Worm (Caenorhabditis elegans) whole organism, L4 larva: ENCODE results near the gene ZK616.8.

ENCODE experiments used
- F26F4.8 ChIP-seq: fragments of 200-800 bp; sonication (Bioruptor generic); conservative IDR thresholded peaks from 2 replicates; pipeline ENCODE4 v1.3.6; 2022; ENCODE audit warnings: missing genetic modification characterization, missing compliant biosample characterization
- F37D6.2 ChIP-seq: sonication (generic microtip); optimal IDR thresholded peaks from 2 replicates; lab custom pipeline; 2016; ENCODE audit warnings: mild to moderate bottlenecking, missing genetic modification characterization, missing compliant biosample characterization
- F49E8.2 ChIP-seq: sonication (generic microtip); optimal IDR thresholded peaks from 2 replicates; lab custom pipeline; 2016; ENCODE audit warnings: missing compliant biosample characterization, mild to moderate bottlenecking, missing genetic modification characterization, borderline replicate concordance
- T20F7.1 ChIP-seq: fragments of 200-800 bp; sonication (Bioruptor generic); optimal IDR thresholded peaks from 2 replicates; lab custom pipeline; 2018; ENCODE audit warnings: mild to moderate bottlenecking, missing genetic modification characterization, missing compliant biosample characterization
- Y5F2A.4 ChIP-seq: fragments of 200-800 bp; sonication (Bioruptor generic); optimal IDR thresholded peaks from 2 replicates; lab custom pipeline; 2018; ENCODE audit warnings: mild to moderate bottlenecking, missing genetic modification characterization, missing compliant biosample characterization
- Y75B8A.6 ChIP-seq: fragments of 200-800 bp; sonication (Bioruptor generic); IDR thresholded peaks from 2 replicates; pipeline ENCODE4 v1.3.6; 2022; ENCODE audit warnings: missing genetic modification reagents, missing genetic modification characterization, missing compliant biosample characterization
- ZK546.5 ChIP-seq, 2 experiments: sonication (generic microtip); optimal IDR thresholded peaks; 2 replicates each; lab custom pipeline; 2017; ENCODE audit warnings: missing biosample characterization in 2 of 2, missing genetic modification characterization in 2 of 2
- aha-1 ChIP-seq: fragments of 150-350 bp; peaks from one replicate; lab custom pipeline; 2014; ENCODE audit warnings: missing biosample characterization, missing genetic modification characterization
- ama-1 ChIP-seq: fragments of 150-350 bp; optimal IDR thresholded peaks from 2 replicates; lab custom pipeline; 2014; ENCODE audit warnings: inconsistent platforms, mixed read lengths
- ceh-20 ChIP-seq: fragments of 200-800 bp; sonication (Bioruptor generic); IDR thresholded peaks from 2 replicates; pipeline ENCODE4 v1.3.6; 2022; ENCODE audit warnings: missing genetic modification reagents, missing genetic modification characterization, missing compliant biosample characterization
- ceh-28 ChIP-seq: fragments of 150-350 bp; optimal IDR thresholded peaks from 2 replicates; lab custom pipeline; 2014; ENCODE audit warnings: missing biosample characterization, missing genetic modification reagents, missing genetic modification characterization
- ceh-32 ChIP-seq: sonication (generic microtip); optimal IDR thresholded peaks from 2 replicates; lab custom pipeline; 2016; ENCODE audit warnings: mild to moderate bottlenecking, missing genetic modification characterization, missing compliant biosample characterization; ENCODE audit not compliant: poor library complexity
- ceh-44 ChIP-seq: fragments of 200-800 bp; sonication (Bioruptor generic); IDR thresholded peaks from 2 replicates; pipeline ENCODE4 v1.3.6; 2022; ENCODE audit warnings: missing genetic modification reagents, missing genetic modification characterization, missing compliant biosample characterization
- ceh-62 ChIP-seq: sonication (generic microtip); optimal IDR thresholded peaks from 2 replicates; lab custom pipeline; 2017; ENCODE audit warnings: missing biosample characterization, missing genetic modification characterization
- cey-2 ChIP-seq: sonication (generic microtip); optimal IDR thresholded peaks from 3 replicates; lab custom pipeline; 2017; ENCODE audit warnings: missing genetic modification characterization, mild to moderate bottlenecking, missing compliant biosample characterization, antibody characterized with exemption, borderline replicate concordance; ENCODE audit not compliant: insufficient read depth
- ctbp-1 ChIP-seq: fragments of 200-800 bp; sonication (Bioruptor generic); IDR thresholded peaks from 2 replicates; pipeline ENCODE4 v1.3.6; 2022; ENCODE audit warnings: missing genetic modification reagents, missing genetic modification characterization, missing compliant biosample characterization
- daf-16 ChIP-seq, 3 experiments: sonication (generic microtip); optimal IDR thresholded peaks; 2 replicates each; lab custom pipeline; 2016 to 2017; ENCODE audit warnings: missing genetic modification characterization in 3 of 3, missing genetic modification reagents in 3 of 3, mild to moderate bottlenecking in 2 of 3, missing compliant biosample characterization in 2 of 3, missing biosample characterization in 1 of 3, moderate library complexity in 1 of 3
- daf-8 ChIP-seq: fragments of 200-800 bp; sonication (Bioruptor generic); IDR thresholded peaks from 2 replicates; pipeline ENCODE4 v1.3.6; 2022; ENCODE audit warnings: missing genetic modification characterization, missing compliant biosample characterization
- dmd-8 ChIP-seq: fragments of 200-800 bp; sonication (Bioruptor generic); IDR thresholded peaks from 2 replicates; pipeline ENCODE4 v1.3.6; 2022; ENCODE audit warnings: missing genetic modification characterization, missing compliant biosample characterization
- dmd-9 ChIP-seq: fragments of 200-800 bp; sonication (Bioruptor generic); IDR thresholded peaks from 2 replicates; pipeline ENCODE4 v1.3.6; 2022; ENCODE audit warnings: missing genetic modification reagents, missing genetic modification characterization, missing compliant biosample characterization
- egl-27 ChIP-seq: sonication (generic microtip); optimal IDR thresholded peaks from 3 replicates; lab custom pipeline; 2017; ENCODE audit warnings: missing biosample characterization, missing genetic modification reagents, missing genetic modification characterization
- egl-43 ChIP-seq: fragments of 200-800 bp; sonication (Bioruptor generic); IDR thresholded peaks from 2 replicates; pipeline ENCODE4 v1.3.6; 2022; ENCODE audit warnings: missing genetic modification reagents, missing genetic modification characterization, missing compliant biosample characterization
- fos-1 ChIP-seq: fragments of 150-350 bp; optimal IDR thresholded peaks from 2 replicates; lab custom pipeline; 2014; ENCODE audit warnings: missing biosample characterization, missing genetic modification characterization
- gei-8 ChIP-seq: fragments of 200-800 bp; sonication (Bioruptor generic); optimal IDR thresholded peaks from 2 replicates; lab custom pipeline; 2018; ENCODE audit warnings: mild to moderate bottlenecking, missing genetic modification characterization, missing compliant biosample characterization
- hlh-11 ChIP-seq: fragments of 200-800 bp; sonication (Bioruptor generic); optimal IDR thresholded peaks from 2 replicates; lab custom pipeline; 2018; ENCODE audit warnings: mild to moderate bottlenecking, missing genetic modification characterization, missing compliant biosample characterization
- lin-13 ChIP-seq: fragments of 150-350 bp; optimal IDR thresholded peaks from 2 replicates; lab custom pipeline; 2014; ENCODE audit warnings: missing biosample characterization, missing genetic modification reagents, missing genetic modification characterization
- madf-5 ChIP-seq, 2 experiments: fragments of 200-800 bp; sonication (Bioruptor generic); IDR thresholded peaks; 2 replicates each; pipeline ENCODE4 v1.3.6; 2022; ENCODE audit warnings: missing compliant biosample characterization in 2 of 2, missing genetic modification characterization in 2 of 2
- mdl-1 ChIP-seq, 2 experiments: fragments of 150-350 bp in 1 of 2; sonication (generic microtip) in 1 of 2; optimal IDR thresholded peaks; 2 replicates each; lab custom pipeline; 2014 to 2017; ENCODE audit warnings: missing biosample characterization in 2 of 2, missing genetic modification characterization in 2 of 2
- mdt-29 ChIP-seq: fragments of 200-800 bp; sonication (Bioruptor generic); IDR thresholded peaks from 2 replicates; pipeline ENCODE4 v1.3.6; 2022; ENCODE audit warnings: missing genetic modification reagents, missing genetic modification characterization, missing compliant biosample characterization
- mes-2 ChIP-seq: sonication (generic microtip); optimal IDR thresholded peaks from 2 replicates; lab custom pipeline; 2016; ENCODE audit warnings: missing genotype, mild to moderate bottlenecking, missing genetic modification characterization, missing compliant biosample characterization; ENCODE audit not compliant: poor library complexity, severe bottlenecking
- mxl-2 ChIP-seq: fragments of 200-800 bp; sonication (Bioruptor generic); conservative IDR thresholded peaks from 2 replicates; pipeline ENCODE4 v1.3.6; 2022; ENCODE audit warnings: missing genetic modification reagents, missing genetic modification characterization, missing compliant biosample characterization
- mxl-3 ChIP-seq: fragments of 200-800 bp; sonication (Bioruptor generic); optimal IDR thresholded peaks from 2 replicates; lab custom pipeline; 2018; ENCODE audit warnings: mild to moderate bottlenecking, missing genetic modification characterization, missing compliant biosample characterization
- nhr-10 ChIP-seq: fragments of 150-350 bp; optimal IDR thresholded peaks from 2 replicates; lab custom pipeline; 2014; ENCODE audit warnings: missing biosample characterization, missing genetic modification characterization
- nhr-11 ChIP-seq: fragments of 150-350 bp; optimal IDR thresholded peaks from 2 replicates; lab custom pipeline; 2014; ENCODE audit warnings: missing biosample characterization, missing genetic modification characterization
- nhr-111 ChIP-seq: fragments of 200-800 bp; sonication (Bioruptor generic); optimal IDR thresholded peaks from 2 replicates; lab custom pipeline; 2018; ENCODE audit warnings: mild to moderate bottlenecking, missing genetic modification characterization, missing compliant biosample characterization
- nhr-237 ChIP-seq: sonication (generic microtip); optimal IDR thresholded peaks from 2 replicates; lab custom pipeline; 2017; ENCODE audit warnings: missing biosample characterization, missing genetic modification characterization
- nhr-41 ChIP-seq: fragments of 200-800 bp; sonication (Bioruptor generic); IDR thresholded peaks from 2 replicates; pipeline ENCODE4 v1.3.6; 2022; ENCODE audit warnings: missing genetic modification reagents, missing genetic modification characterization, missing compliant biosample characterization
- nhr-6 ChIP-seq: fragments of 150-350 bp; optimal IDR thresholded peaks from 2 replicates; lab custom pipeline; 2014; ENCODE audit warnings: missing biosample characterization, missing genetic modification characterization
- nhr-76 ChIP-seq: fragments of 150-350 bp; optimal IDR thresholded peaks from 2 replicates; lab custom pipeline; 2014; ENCODE audit warnings: missing biosample characterization, missing genetic modification characterization
- nhr-77 ChIP-seq: fragments of 150-350 bp; optimal IDR thresholded peaks from 2 replicates; lab custom pipeline; 2014; ENCODE audit warnings: missing biosample characterization, missing genetic modification characterization
- rbr-2 ChIP-seq: sonication (generic microtip); optimal IDR thresholded peaks from 2 replicates; lab custom pipeline; 2016; ENCODE audit warnings: missing genotype, missing genetic modification characterization, missing compliant biosample characterization
- snpc-1.2 ChIP-seq: fragments of 200-800 bp; sonication (Bioruptor generic); IDR thresholded peaks from 2 replicates; pipeline ENCODE4 v1.3.6; 2022; ENCODE audit warnings: missing genetic modification reagents, missing genetic modification characterization, missing compliant biosample characterization
- spr-1 ChIP-seq: sonication (generic microtip); optimal IDR thresholded peaks from 2 replicates; lab custom pipeline; 2016; ENCODE audit warnings: mild to moderate bottlenecking, missing genetic modification characterization, missing compliant biosample characterization
- spr-3 ChIP-seq: fragments of 200-800 bp; sonication (Bioruptor generic); optimal IDR thresholded peaks from 2 replicates; lab custom pipeline; 2018; ENCODE audit warnings: mild to moderate bottlenecking, missing genetic modification characterization, missing compliant biosample characterization
- tag-97 ChIP-seq: fragments of 200-800 bp; sonication (Bioruptor generic); IDR thresholded peaks from 2 replicates; pipeline ENCODE4 v1.3.6; 2022; ENCODE audit warnings: missing genetic modification characterization, missing compliant biosample characterization
- tra-1 ChIP-seq: fragments of 200-800 bp; sonication (Bioruptor generic); IDR thresholded peaks from 2 replicates; pipeline ENCODE4 v1.3.6; 2022; ENCODE audit warnings: missing genetic modification reagents, missing genetic modification characterization, missing compliant biosample characterization
- unc-130 ChIP-seq: sonication (generic microtip); optimal IDR thresholded peaks from 2 replicates; lab custom pipeline; 2016; ENCODE audit warnings: missing genetic modification reagents, missing genetic modification characterization, missing compliant biosample characterization
- zfp-2 ChIP-seq: sonication (generic microtip); optimal IDR thresholded peaks from 2 replicates; lab custom pipeline; 2016; ENCODE audit warnings: mild to moderate bottlenecking, missing genetic modification characterization, missing compliant biosample characterization
- zfp-3 ChIP-seq: fragments of 200-800 bp; sonication (Bioruptor generic); conservative IDR thresholded peaks from 2 replicates; pipeline ENCODE4 v1.3.6; 2022; ENCODE audit warnings: missing genetic modification reagents, missing genetic modification characterization, missing compliant biosample characterization
- ztf-11 ChIP-seq: fragments of 150-350 bp; optimal IDR thresholded peaks from 2 replicates; lab custom pipeline; 2014; ENCODE audit warnings: missing biosample characterization, missing genetic modification characterization
- ztf-7 ChIP-seq: fragments of 150-350 bp; optimal IDR thresholded peaks from 2 replicates; lab custom pipeline; 2014; ENCODE audit warnings: missing biosample characterization, missing genetic modification characterization

ZK616.8 gene

ce11 chrIV:5388477-5389065 lies 23.4 kb downstream of the ZK616.8 start, which contains the start of gene elo-6 (continued):
- TF ChIP-seq daf-8 (GFP tag; lab: Robert Waterston, UW) = no peak
- no peak for TF ChIP-seq fos-1 (tag; lab: Kevin White, UChicago)
- TF ChIP-seq egl-27 (tag; lab: Kevin White, UChicago) = no peak
- no peak for TF ChIP-seq F37D6.2 (tag; lab: Kevin White, UChicago)
- no peak for TF ChIP-seq F26F4.8
- TF ChIP-seq Y5F2A.4 = no peak
- peak; percentile 15 for TF ChIP-seq mes-2 (tag; lab: Kevin White, UChicago)
- TF ChIP-seq ceh-62 = no peak
- no peak for TF ChIP-seq ceh-44 (GFP tag; lab: Robert Waterston, UW)
- TF ChIP-seq gei-8 (GFP tag; lab: Kevin White, UChicago) = no peak
- no peak for TF ChIP-seq dmd-9 (GFP tag; lab: Robert Waterston, UW)
- no peak for TF ChIP-seq zfp-2 (tag; lab: Kevin White, UChicago)
- no peak for TF ChIP-seq spr-1 (tag; lab: Kevin White, UChicago)
- no peak for TF ChIP-seq tag-97 (GFP tag; lab: Robert Waterston, UW)
- no peak for TF ChIP-seq nhr-11 (tag; lab: Kevin White, UChicago)
- no peak for TF ChIP-seq F49E8.2 (tag; lab: Kevin White, UChicago)
- TF ChIP-seq daf-16 (GFP tag; optimal IDR thresholded peaks at IDR 0.05; lab: Kevin White, UChicago) = peak in 1 of 2 experiments; percentile 59
- TF ChIP-seq daf-16 (tag; optimal IDR thresholded peaks at IDR 0.05; lab: Kevin White, UChicago) = peak; percentile 88
- no peak for TF ChIP-seq nhr-111
- TF ChIP-seq mdt-29 (GFP tag; lab: Robert Waterston, UW) = no peak
- TF ChIP-seq hlh-11 (tag; lab: Kevin White, UChicago) = peak; percentile 79
- no peak for TF ChIP-seq ztf-11 (tag; lab: Kevin White, UChicago)
- TF ChIP-seq ztf-7 (tag; lab: Kevin White, UChicago) = no peak
- TF ChIP-seq mdl-1 (tag; optimal IDR thresholded peaks at IDR 0.05; lab: Kevin White, UChicago) = no peak
- no peak for TF ChIP-seq nhr-41 (GFP tag; lab: Robert Waterston, UW)
- no peak for TF ChIP-seq nhr-6 (tag; lab: Kevin White, UChicago)
- no peak for TF ChIP-seq nhr-76
- no peak for TF ChIP-seq ceh-20 (GFP tag; lab: Robert Waterston, UW)
- no peak for TF ChIP-seq mxl-2 (GFP tag; lab: Robert Waterston, UW)
- TF ChIP-seq ceh-32 (tag; lab: Kevin White, UChicago) = no peak
- no peak for TF ChIP-seq snpc-1.2
- no peak for TF ChIP-seq ZK546.5 (tag; optimal IDR thresholded peaks at IDR 0.05; lab: Kevin White, UChicago)
- no peak for TF ChIP-seq mxl-3 (GFP tag; lab: Kevin White, UChicago)
- TF ChIP-seq rbr-2 (tag; lab: Kevin White, UChicago) = no peak
- TF ChIP-seq tra-1 (GFP tag; lab: Robert Waterston, UW) = 0 out of 2 replicates have a peak, but pooled peaks have one; percentile 7
- TF ChIP-seq ceh-28 (tag; lab: Kevin White, UChicago) = no peak
- peak; percentile 73 for TF ChIP-seq ama-1 (lab: Kevin White, UChicago)
- TF ChIP-seq nhr-77 = peak; percentile 68
- no peak for TF ChIP-seq madf-5 (GFP tag; IDR thresholded peaks at IDR 0.05; lab: Robert Waterston, UW)
- no peak for TF ChIP-seq cey-2 (tag; lab: Kevin White, UChicago)
- TF ChIP-seq spr-3 (GFP tag; lab: Kevin White, UChicago) = no peak
- no peak for TF ChIP-seq egl-43
- TF ChIP-seq zfp-3 (GFP tag; lab: Robert Waterston, UW) = no peak
- TF ChIP-seq nhr-10 = peak; percentile 71
- no peak for TF ChIP-seq dmd-8 (GFP tag; lab: Robert Waterston, UW)
- no peak for TF ChIP-seq ctbp-1
- no peak for TF ChIP-seq aha-1 (tag; lab: Kevin White, UChicago)
- TF ChIP-seq lin-13 (GFP tag; lab: Kevin White, UChicago) = no peak
- TF ChIP-seq nhr-237 = no peak
- TF ChIP-seq unc-130 (GFP tag; lab: Kevin White, UChicago) = no peak
- TF ChIP-seq T20F7.1 (GFP tag; lab: Kevin White, UChicago) = no peak
- TF ChIP-seq Y75B8A.6 (GFP tag; lab: Robert Waterston, UW) = no peak
